Fruit fly (Drosophila melanogaster): ENCODE results near the gene BG642167.

- no peak for TF ChIP-seq psq (optimal IDR thresholded peaks at IDR 0.05)
- no peak for TF ChIP-seq Dll (optimal IDR thresholded peaks at IDR 0.05)
- no peak for TF ChIP-seq pan (optimal IDR thresholded peaks at IDR 0.05)
- TF ChIP-seq CG8478 (optimal IDR thresholded peaks at IDR 0.05) = no peak
These were observed at the start of gene BG642167 for dm6 chr3R:25806145-25806544.
